Fruit fly (Drosophila melanogaster) whole organism, embryonic: ENCODE results near the gene CG15537.
A peak's percentile ranks its signal among the peaks of the same experiment; 100 is the strongest.

Experiments used
- Awh ChIP-seq: fragments of 200-800 bp; sonication (Bioruptor generic); IDR thresholded peaks from 2 replicates; pipeline ENCODE4, ENCODE4 v1.3.6; 2022; ENCODE audit warnings: missing biosample characterization, missing genetic modification characterization
- CG14014 ChIP-seq: fragments of 200-800 bp; sonication (Bioruptor generic); IDR thresholded peaks from 2 replicates; pipeline ENCODE4 v1.3.6; 2022; ENCODE audit warnings: missing biosample characterization, missing genetic modification characterization
- CG15514 ChIP-seq: fragments of 200-800 bp; sonication (Bioruptor generic); optimal IDR thresholded peaks from 3 replicates; lab custom pipeline; 2017; ENCODE audit warnings: missing biosample characterization, missing genetic modification characterization, mild to moderate bottlenecking, moderate library complexity, missing genetic modification reagents
- CG15696 ChIP-seq: fragments of 200-800 bp; sonication (Bioruptor generic); optimal IDR thresholded peaks from 2 replicates; lab custom pipeline; 2019; ENCODE audit warnings: missing biosample characterization, mild to moderate bottlenecking, missing genetic modification characterization, moderate library complexity
- CG18011 ChIP-seq: fragments of 200-800 bp; sonication (Bioruptor generic); optimal IDR thresholded peaks from 2 replicates; lab custom pipeline; 2017; ENCODE audit warnings: missing biosample characterization, missing genetic modification characterization, mild to moderate bottlenecking, moderate library complexity, missing genotype
- CG2678 ChIP-seq: fragments of 200-800 bp; sonication (Bioruptor generic); optimal IDR thresholded peaks from 3 replicates; lab custom pipeline; 2019; ENCODE audit warnings: missing biosample characterization, mild to moderate bottlenecking, missing genetic modification characterization, moderate library complexity
- CG30431 ChIP-seq: fragments of 200-800 bp; sonication (Bioruptor generic); optimal IDR thresholded peaks from 2 replicates; lab custom pipeline; 2017; ENCODE audit warnings: missing biosample characterization, missing genetic modification characterization
- CG31365 ChIP-seq: fragments of 200-800 bp; sonication (Bioruptor generic); optimal IDR thresholded peaks from 2 replicates; lab custom pipeline; 2018; ENCODE audit warnings: missing biosample characterization, mild to moderate bottlenecking, missing genetic modification characterization
- CG3281 ChIP-seq: fragments of 200-800 bp; sonication (Bioruptor generic); optimal IDR thresholded peaks from 3 replicates; lab custom pipeline; 2017; ENCODE audit warnings: missing biosample characterization, mild to moderate bottlenecking, missing genetic modification characterization
- CG42726 ChIP-seq: fragments of 200-800 bp; sonication (Bioruptor generic); IDR thresholded peaks from 2 replicates; pipeline ENCODE4 v1.3.6; 2022; ENCODE audit warnings: missing biosample characterization, missing genetic modification characterization; ENCODE audit not compliant: partially characterized antibody
- CG4707 ChIP-seq: fragments of 200-800 bp; sonication (Bioruptor generic); optimal IDR thresholded peaks from 2 replicates; lab custom pipeline; 2018; ENCODE audit warnings: missing biosample characterization, mild to moderate bottlenecking, missing genetic modification characterization, moderate library complexity
- CG5245 ChIP-seq: fragments of 200-800 bp; sonication (Bioruptor generic); optimal IDR thresholded peaks from 3 replicates; lab custom pipeline; 2016; ENCODE audit warnings: missing biosample characterization, missing genetic modification characterization
- CG7556 ChIP-seq: fragments of 200-800 bp; sonication (Bioruptor generic); optimal IDR thresholded peaks from 2 replicates; lab custom pipeline; 2017; ENCODE audit warnings: missing biosample characterization, mild to moderate bottlenecking, missing genetic modification characterization
- CG7839 ChIP-seq: fragments of 200-800 bp; sonication (Bioruptor generic); optimal IDR thresholded peaks from 3 replicates; lab custom pipeline; 2018; ENCODE audit warnings: missing biosample characterization, mild to moderate bottlenecking, missing genetic modification characterization, moderate library complexity
- D ChIP-seq, 2 experiments: fragments of 200-800 bp in 1 of 2; fragments of >200 bp in 1 of 2; sonication (Bioruptor generic) in 1 of 2; optimal IDR thresholded peaks; 2 replicates in 1 of 2; 3 replicates in 1 of 2; lab custom pipeline; 2017; ENCODE audit warnings: mild to moderate bottlenecking in 1 of 2, missing biosample characterization in 1 of 2, missing genetic modification characterization in 1 of 2, missing genetic modification reagents in 1 of 2
- Dad ChIP-seq: fragments of 200-800 bp; sonication (Bioruptor generic); optimal IDR thresholded peaks from 3 replicates; lab custom pipeline; 2016; ENCODE audit warnings: missing biosample characterization, missing genetic modification characterization
- Dbx ChIP-seq: fragments of 200-800 bp; sonication (Bioruptor generic); IDR thresholded peaks from 3 replicates; pipeline ENCODE4 v1.3.6; 2022; ENCODE audit warnings: missing biosample characterization, missing genetic modification characterization
- Dll ChIP-seq: fragments of 200-800 bp; sonication (Bioruptor generic); IDR thresholded peaks from 4 replicates; pipeline ENCODE4 v1.3.6; 2022; ENCODE audit warnings: missing biosample characterization, missing genetic modification characterization; ENCODE audit not compliant: partially characterized antibody
- Drgx ChIP-seq: fragments of 200-800 bp; sonication (Bioruptor generic); IDR thresholded peaks from 2 replicates; pipeline ENCODE4 v1.3.6; 2022; ENCODE audit warnings: missing biosample characterization, missing genetic modification characterization
- Elba2 ChIP-seq: fragments of 200-800 bp; sonication (Bioruptor generic); optimal IDR thresholded peaks from 3 replicates; lab custom pipeline; 2016; ENCODE audit warnings: missing biosample characterization, missing genetic modification characterization
- H15 ChIP-seq: fragments of 200-800 bp; sonication (Bioruptor generic); IDR thresholded peaks from 3 replicates; pipeline ENCODE4 v1.3.6; 2022; ENCODE audit warnings: missing biosample characterization, missing genetic modification characterization
- Jarid2 ChIP-seq: fragments of 200-800 bp; sonication (Bioruptor generic); optimal IDR thresholded peaks from 3 replicates; lab custom pipeline; 2017; ENCODE audit warnings: mild to moderate bottlenecking, missing biosample characterization, missing genetic modification reagents, missing genetic modification characterization
- Rfx ChIP-seq: fragments of 200-800 bp; sonication (Bioruptor generic); IDR thresholded peaks from 2 replicates; pipeline ENCODE4 v1.3.6; 2022; ENCODE audit warnings: missing biosample characterization, missing genetic modification characterization
- Stat92E ChIP-seq, 3 experiments: fragments of >200 bp in 2 of 3; fragments of 200-800 bp in 1 of 3; sonication (Bioruptor generic) in 1 of 3; optimal IDR thresholded peaks; 2 replicates each; lab custom pipeline; 2017 to 2019; ENCODE audit warnings: missing biosample characterization in 3 of 3, missing genetic modification characterization in 3 of 3, mild to moderate bottlenecking in 1 of 3, moderate library complexity in 1 of 3
- Tbp ChIP-seq: fragments of >200 bp; optimal IDR thresholded peaks from 2 replicates; lab custom pipeline; 2018; ENCODE audit warnings: missing biosample characterization, missing genetic modification characterization
- Usf ChIP-seq: fragments of 200-800 bp; sonication (Bioruptor generic); optimal IDR thresholded peaks from 2 replicates; lab custom pipeline; 2017; ENCODE audit warnings: missing genotype, missing biosample characterization, missing genetic modification characterization
- danr ChIP-seq: fragments of 200-800 bp; sonication (Bioruptor generic); IDR thresholded peaks from 2 replicates; pipeline ENCODE4 v1.3.6; 2022; ENCODE audit warnings: missing biosample characterization, missing genetic modification characterization
- dmrt99B ChIP-seq: fragments of 200-800 bp; sonication (Bioruptor generic); optimal IDR thresholded peaks from 2 replicates; lab custom pipeline; 2018; ENCODE audit warnings: missing biosample characterization, mild to moderate bottlenecking, missing genetic modification characterization, moderate library complexity
- eyg ChIP-seq: fragments of 200-800 bp; sonication (Bioruptor generic); optimal IDR thresholded peaks from 3 replicates; lab custom pipeline; 2016; ENCODE audit warnings: missing biosample characterization, missing genetic modification characterization
- fu2 ChIP-seq: fragments of 200-800 bp; sonication (Bioruptor generic); optimal IDR thresholded peaks from 2 replicates; lab custom pipeline; 2016; ENCODE audit warnings: missing biosample characterization, missing genetic modification characterization
- hbn ChIP-seq: fragments of 200-800 bp; sonication (Bioruptor generic); IDR thresholded peaks from 2 replicates; pipeline ENCODE4 v1.3.6; 2022; ENCODE audit warnings: missing biosample characterization, missing genetic modification characterization; ENCODE audit not compliant: partially characterized antibody
- hth ChIP-seq: fragments of >200 bp; optimal IDR thresholded peaks from 2 replicates; lab custom pipeline; 2017; ENCODE audit warnings: inconsistent platforms
- odd ChIP-seq: fragments of 200-800 bp; sonication (Bioruptor generic); optimal IDR thresholded peaks from 2 replicates; lab custom pipeline; 2017; ENCODE audit warnings: missing biosample characterization, mild to moderate bottlenecking, missing genetic modification characterization
- otp ChIP-seq: fragments of 200-800 bp; sonication (Bioruptor generic); IDR thresholded peaks from 3 replicates; pipeline ENCODE4, ENCODE4 v1.3.6; 2022; ENCODE audit warnings: missing biosample characterization, missing genetic modification characterization
- salm ChIP-seq: fragments of 200-800 bp; sonication (Bioruptor generic); optimal IDR thresholded peaks from 2 replicates; lab custom pipeline; 2018; ENCODE audit warnings: missing biosample characterization, mild to moderate bottlenecking, missing genetic modification characterization
- schlank ChIP-seq: fragments of 200-800 bp; sonication (Bioruptor generic); optimal IDR thresholded peaks from 2 replicates; lab custom pipeline; 2018; ENCODE audit warnings: missing biosample characterization, mild to moderate bottlenecking, missing genetic modification characterization
- sd ChIP-seq: fragments of 200-800 bp; sonication (Bioruptor generic); optimal IDR thresholded peaks from 3 replicates; lab custom pipeline; 2018; ENCODE audit warnings: missing biosample characterization, mild to moderate bottlenecking, missing genetic modification characterization, moderate library complexity
- sens ChIP-seq: fragments of 200-800 bp; sonication (Bioruptor generic); peaks from one replicate; lab custom pipeline; 2016; ENCODE audit warnings: missing biosample characterization, missing genetic modification characterization
- sim ChIP-seq: fragments of 200-800 bp; sonication (Bioruptor generic); IDR thresholded peaks from 2 replicates; pipeline ENCODE4 v1.3.6; 2022; ENCODE audit warnings: missing biosample characterization, missing genetic modification characterization
- so ChIP-seq: fragments of 200-800 bp; sonication (Bioruptor generic); IDR thresholded peaks from 3 replicates; pipeline ENCODE4 v1.3.6; 2022; ENCODE audit warnings: missing biosample characterization, missing genetic modification characterization
- sr ChIP-seq: fragments of 200-800 bp; sonication (Bioruptor generic); IDR thresholded peaks from 3 replicates; pipeline ENCODE4 v1.3.6; 2022; ENCODE audit warnings: missing biosample characterization, missing genetic modification characterization
- tll ChIP-seq, 2 experiments: fragments of 200-800 bp in 1 of 2; fragments of >200 bp in 1 of 2; sonication (Bioruptor generic) in 1 of 2; optimal IDR thresholded peaks; 2 replicates each; lab custom pipeline; 2017 to 2019; ENCODE audit warnings: missing biosample characterization in 2 of 2, missing genetic modification characterization in 2 of 2, mild to moderate bottlenecking in 1 of 2, moderate library complexity in 1 of 2
- trem ChIP-seq: fragments of 200-800 bp; optimal IDR thresholded peaks from 3 replicates; lab custom pipeline; 2019; ENCODE audit warnings: missing biosample characterization, mild to moderate bottlenecking, missing genetic modification characterization, moderate library complexity

The CG15537 gene

DNA sequence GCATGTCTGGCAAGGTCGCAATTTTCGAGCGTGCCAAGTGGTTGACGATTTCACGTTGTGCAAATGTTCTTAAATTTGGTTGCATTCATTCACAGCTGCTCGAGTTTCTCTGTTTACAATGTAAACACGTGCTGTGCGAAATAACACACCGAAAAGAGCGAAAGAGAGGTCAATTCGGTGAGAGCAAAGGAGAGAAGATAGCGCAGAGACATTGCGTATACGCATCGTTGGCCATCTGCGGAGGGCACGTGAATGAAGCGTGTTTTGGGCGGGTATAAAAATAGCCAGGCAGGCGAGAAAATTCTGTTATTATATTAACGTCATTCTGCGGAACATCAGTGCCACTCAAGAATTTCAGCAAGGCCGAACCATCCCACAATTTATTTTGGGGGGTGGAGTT lies 11.0 kb upstream of the CG15537 start (continued):
- TF ChIP-seq CG42726 (GFP tag; lab: Robert Waterston, UW) (no peak), H15 (no peak), hbn (GFP tag; lab: Robert Waterston, UW) (no peak), so (GFP tag; lab: Robert Waterston, UW) (peak; percentile 84; the same call in 2 of the 3 replicates), CG3281 (GFP tag; lab: Kevin White, UChicago) (no peak), Drgx (peak; percentile 40; the same call in 1 of the 2 replicates), hth (lab: Kevin White, UChicago) (no peak), trem (no peak), Tbp (GFP tag; lab: Kevin White, UChicago) (no peak), CG2678 (tag; lab: Kevin White, UChicago) (no peak), salm (tag; lab: Kevin White, UChicago) (no peak), CG4707 (no peak), sens (GFP tag; lab: Kevin White, UChicago) (peak; percentile 7), Jarid2 (no peak), tll (GFP tag; optimal IDR thresholded peaks at IDR 0.05; lab: Kevin White, UChicago) (no peak), dmrt99B (tag; lab: Kevin White, UChicago) (no peak), Usf (GFP tag; lab: Kevin White, UChicago) (no peak), CG30431 (GFP tag; lab: Kevin White, UChicago) (no peak), Rfx (GFP tag; lab: Robert Waterston, UW) (no peak), sr (GFP tag; lab: Robert Waterston, UW) (0 out of 3 replicates have a peak, but pooled peaks have one; percentile 42), Awh (GFP tag; lab: Robert Waterston, UW) (0 out of 2 replicates have a peak, but pooled peaks have one; percentile 31), D (optimal IDR thresholded peaks at IDR 0.05; lab: Kevin White, UChicago) (no peak), D (GFP tag; optimal IDR thresholded peaks at IDR 0.05; lab: Kevin White, UChicago) (no peak), sim (GFP tag; lab: Robert Waterston, UW) (no peak), Elba2 (GFP tag; lab: Kevin White, UChicago) (no peak), Stat92E (GFP tag; optimal IDR thresholded peaks at IDR 0.05; lab: Kevin White, UChicago) (no peak), CG7839 (no peak), fu2 (GFP tag; lab: Kevin White, UChicago) (no peak), CG7556 (GFP tag; lab: Kevin White, UChicago) (no peak), otp (GFP tag; lab: Robert Waterston, UW) (no peak), odd (GFP tag; lab: Kevin White, UChicago) (no peak), danr (GFP tag; lab: Robert Waterston, UW) (no peak), CG14014 (GFP tag; lab: Robert Waterston, UW) (no peak), eyg (GFP tag; lab: Kevin White, UChicago) (no peak), Dad (GFP tag; lab: Kevin White, UChicago) (no peak), CG5245 (no peak), Dbx (no peak), CG18011 (GFP tag; lab: Kevin White, UChicago) (no peak), Dll (GFP tag; lab: Robert Waterston, UW) (no peak), sd (tag; lab: Kevin White, UChicago) (peak; percentile 53), CG15514 (no peak), schlank (tag; lab: Kevin White, UChicago) (no peak), CG31365 (tag; lab: Kevin White, UChicago) (no peak), CG15696 (tag; lab: Kevin White, UChicago) (no peak)
